Worm (Caenorhabditis elegans): Measurements from ENCODE around the gene prp-9.

ce11 chrII:8515521-8515920, 9.7 kb downstream of the prp-9 start:
- TF ChIP-seq C08G9.2 (tag; optimal IDR thresholded peaks at IDR 0.05) (no peak), ceh-24 (tag; optimal IDR thresholded peaks at IDR 0.05) (no peak), rnt-1 (tag; optimal IDR thresholded peaks at IDR 0.05) (no peak), madf-2 (tag; optimal IDR thresholded peaks at IDR 0.05) (no peak), ama-1 (optimal IDR thresholded peaks at IDR 0.05) (no peak), pag-3 (tag; optimal IDR thresholded peaks at IDR 0.05; ENCODE audit: borderline replicate concordance) (no peak), C38D4.7 (GFP tag; optimal IDR thresholded peaks at IDR 0.05) (no peak)
